Fruit fly (Drosophila melanogaster): ENCODE data around the gene CG11786.

The CG11786 gene

dm6 chr3R:25044816-25045551 lies 1.1 kb upstream of the CG11786 start, which contains the start of gene 5PtaseI (continued):
- TF ChIP-seq her (GFP tag; optimal IDR thresholded peaks at IDR 0.05) (no peak), pb (GFP tag; optimal IDR thresholded peaks at IDR 0.05) (no peak), CG3838 (GFP tag; optimal IDR thresholded peaks at IDR 0.05) (no peak), CG10321 (GFP tag; IDR thresholded peaks at IDR 0.05) (no peak), CG10147 (GFP tag; optimal IDR thresholded peaks at IDR 0.05) (no peak), gsb (GFP tag; IDR thresholded peaks at IDR 0.05) (no peak), CG4854 (GFP tag; optimal IDR thresholded peaks at IDR 0.05) (no peak), CG18011 (GFP tag; optimal IDR thresholded peaks at IDR 0.05) (no peak), CG8290 (GFP tag; optimal IDR thresholded peaks at IDR 0.05) (no peak), CG8290 (tag; optimal IDR thresholded peaks at IDR 0.05) (no peak), Usf (GFP tag; optimal IDR thresholded peaks at IDR 0.05) (no peak), HLH4C (GFP tag; IDR thresholded peaks at IDR 0.05; ENCODE audit: partially characterized antibody) (no peak), CG14014 (GFP tag; IDR thresholded peaks at IDR 0.05) (no peak), CG9797 (GFP tag; optimal IDR thresholded peaks at IDR 0.05) (peak; percentile 57), CG11504 (tag; optimal IDR thresholded peaks at IDR 0.05) (no peak), NC2β (GFP tag; optimal IDR thresholded peaks at IDR 0.05) (no peak), bigmax (GFP tag; optimal IDR thresholded peaks at IDR 0.05) (no peak), dmrt99B (tag; optimal IDR thresholded peaks at IDR 0.05) (no peak), CG7556 (GFP tag; optimal IDR thresholded peaks at IDR 0.05) (no peak), wek (GFP tag; optimal IDR thresholded peaks at IDR 0.05) (no peak), Aef1 (GFP tag; IDR thresholded peaks at IDR 0.05) (no peak), Dp (GFP tag; optimal IDR thresholded peaks at IDR 0.05) (peak; percentile 65), ranshi (GFP tag; IDR thresholded peaks at IDR 0.05) (no peak), pum (GFP tag; optimal IDR thresholded peaks at IDR 0.05) (no peak), fd64A (GFP tag; optimal IDR thresholded peaks at IDR 0.05) (no peak), dm (GFP tag; optimal IDR thresholded peaks at IDR 0.05) (no peak), en (GFP tag; optimal IDR thresholded peaks at IDR 0.05) (no peak), PHDP (tag; optimal IDR thresholded peaks at IDR 0.05) (no peak), Trl (optimal IDR thresholded peaks at IDR 0.05) (no peak), Trl (GFP tag; optimal IDR thresholded peaks at IDR 0.05) (no peak), ind (GFP tag; optimal IDR thresholded peaks at IDR 0.05) (no peak), hth (optimal IDR thresholded peaks at IDR 0.05) (no peak), H15 (GFP tag; IDR thresholded peaks at IDR 0.05) (no peak), CG15073 (GFP tag; optimal IDR thresholded peaks at IDR 0.05) (no peak), HLH54F (GFP tag; optimal IDR thresholded peaks at IDR 0.05) (no peak), CG1647 (GFP tag; optimal IDR thresholded peaks at IDR 0.05) (no peak), CG11247 (GFP tag; IDR thresholded peaks at IDR 0.05) (no peak), CG6683 (GFP tag; optimal IDR thresholded peaks at IDR 0.05) (no peak), CG17359 (tag; optimal IDR thresholded peaks at IDR 0.05) (no peak), trem (tag; optimal IDR thresholded peaks at IDR 0.05) (peak; percentile 3), aop (GFP tag; IDR thresholded peaks at IDR 0.05) (no peak), CG11723 (GFP tag; optimal IDR thresholded peaks at IDR 0.05) (no peak), Eip74EF (GFP tag; optimal IDR thresholded peaks at IDR 0.05) (peak in 1 of 2 experiments; percentile 52), CG8765 (GFP tag; IDR thresholded peaks at IDR 0.05) (no peak), vnd (GFP tag; IDR thresholded peaks at IDR 0.05; ENCODE audit: partially characterized antibody) (no peak), CG10979 (tag; optimal IDR thresholded peaks at IDR 0.05) (no peak), CG4404 (GFP tag; IDR thresholded peaks at IDR 0.05) (no peak), Hr3 (GFP tag; optimal IDR thresholded peaks at IDR 0.05) (peak; percentile 86), shn (GFP tag; optimal IDR thresholded peaks at IDR 0.05) (no peak), exex (tag; optimal IDR thresholded peaks at IDR 0.05) (peak; percentile 50), pzg (GFP tag; optimal IDR thresholded peaks at IDR 0.05) (peak; percentile 45), CG1529 (GFP tag; optimal IDR thresholded peaks at IDR 0.05) (no peak)

Data from whole organism, embryonic.